Worm (Caenorhabditis elegans) whole organism, L1 larva: ENCODE results near the gene H05C05.1.

Source experiments
- ceh-82 ChIP-seq, 3 experiments: fragments of 150-350 bp in 1 of 3; sonication (generic microtip) in 2 of 3; optimal IDR thresholded peaks; 2 replicates each; lab custom pipeline; 2014 to 2017; ENCODE audit warnings: missing biosample characterization in 3 of 3, missing genetic modification characterization in 3 of 3
- lin-13 ChIP-seq: fragments of 150-350 bp; optimal IDR thresholded peaks from 2 replicates; lab custom pipeline; 2014; ENCODE audit warnings: missing biosample characterization, missing genetic modification reagents, missing genetic modification characterization

- TF ChIP-seq lin-13 (GFP tag; lab: Kevin White, UChicago) (no peak), ceh-82 (tag; optimal IDR thresholded peaks at IDR 0.05; lab: Kevin White, UChicago) (no peak)
These were observed 34.0 kb downstream of the H05C05.1 start for ce11 chrIII:2980927-2981326.
